Fruit fly (Drosophila melanogaster) whole organism, prepupa: ENCODE measurements around the gene PNUTS.
A peak's percentile ranks its signal among the peaks of the same experiment; 100 is the strongest.

ENCODE experiments used
- Blimp-1 ChIP-seq: fragments of 200-800 bp; sonication (Bioruptor generic); optimal IDR thresholded peaks from 3 replicates; lab custom pipeline; 2017; ENCODE audit warnings: missing biosample characterization, missing genetic modification characterization, mild to moderate bottlenecking, moderate library complexity, missing genetic modification reagents
- CG10631 ChIP-seq: fragments of 200-800 bp; sonication (Bioruptor generic); optimal IDR thresholded peaks from 2 replicates; lab custom pipeline; 2016; ENCODE audit warnings: missing biosample characterization, missing genetic modification characterization
- CG10669 ChIP-seq: fragments of 200-800 bp; sonication (Bioruptor generic); optimal IDR thresholded peaks from 3 replicates; lab custom pipeline; 2018; ENCODE audit warnings: missing biosample characterization, mild to moderate bottlenecking, missing genetic modification characterization, moderate library complexity
- CG11762 ChIP-seq: fragments of 200-800 bp; sonication (Bioruptor generic); optimal IDR thresholded peaks from 3 replicates; lab custom pipeline; 2016; ENCODE audit warnings: missing biosample characterization, missing genetic modification characterization; ENCODE audit not compliant: insufficient read depth
- CG11902 ChIP-seq: fragments of 200-800 bp; sonication (Bioruptor generic); optimal IDR thresholded peaks from 3 replicates; lab custom pipeline; 2016; ENCODE audit warnings: missing biosample characterization, missing genetic modification characterization
- CG15336 ChIP-seq: fragments of 200-800 bp; sonication (Bioruptor generic); IDR thresholded peaks from 2 replicates; pipeline ENCODE4 v1.3.6; 2022; ENCODE audit warnings: missing biosample characterization, missing genetic modification characterization
- CG1621 ChIP-seq: fragments of 200-800 bp; sonication (Bioruptor generic); optimal IDR thresholded peaks from 3 replicates; lab custom pipeline; 2018; ENCODE audit warnings: missing biosample characterization, mild to moderate bottlenecking, missing genetic modification characterization
- CG3032 ChIP-seq: fragments of 200-800 bp; optimal IDR thresholded peaks from 2 replicates; lab custom pipeline; 2019; ENCODE audit warnings: missing biosample characterization, mild to moderate bottlenecking, missing genetic modification characterization, moderate library complexity
- CG31627 ChIP-seq: fragments of 200-800 bp; sonication (Bioruptor generic); optimal IDR thresholded peaks from 3 replicates; lab custom pipeline; 2016; ENCODE audit warnings: missing biosample characterization, missing genetic modification characterization
- CG32006 ChIP-seq: fragments of 200-800 bp; sonication (Bioruptor generic); optimal IDR thresholded peaks from 3 replicates; lab custom pipeline; 2017; ENCODE audit warnings: missing biosample characterization, mild to moderate bottlenecking, missing genetic modification characterization
- CG34406 ChIP-seq: fragments of 200-800 bp; sonication (Bioruptor generic); optimal IDR thresholded peaks from 3 replicates; lab custom pipeline; 2016; ENCODE audit warnings: missing biosample characterization, missing genetic modification characterization
- CG4318 ChIP-seq: fragments of 200-800 bp; sonication (Bioruptor generic); optimal IDR thresholded peaks from 3 replicates; lab custom pipeline; 2017; ENCODE audit warnings: missing biosample characterization, mild to moderate bottlenecking, missing genetic modification characterization
- CG6276 ChIP-seq: fragments of 200-800 bp; sonication (Bioruptor generic); optimal IDR thresholded peaks from 2 replicates; lab custom pipeline; 2017; ENCODE audit warnings: missing biosample characterization, mild to moderate bottlenecking, missing genetic modification characterization
- CG6792 ChIP-seq: fragments of 200-800 bp; sonication (Bioruptor generic); optimal IDR thresholded peaks from 3 replicates; lab custom pipeline; 2016; ENCODE audit warnings: missing biosample characterization, missing genetic modification characterization
- CG6854 ChIP-seq: fragments of 200-800 bp; sonication (Bioruptor generic); optimal IDR thresholded peaks from 2 replicates; lab custom pipeline; 2017; ENCODE audit warnings: missing biosample characterization, mild to moderate bottlenecking, missing genetic modification characterization
- CG7368 ChIP-seq: fragments of 200-800 bp; sonication (Bioruptor generic); optimal IDR thresholded peaks from 3 replicates; lab custom pipeline; 2016; ENCODE audit warnings: missing biosample characterization, missing genetic modification characterization
- CG8319 ChIP-seq: fragments of 200-800 bp; sonication (Bioruptor generic); optimal IDR thresholded peaks from 3 replicates; lab custom pipeline; 2016; ENCODE audit warnings: missing biosample characterization, missing genetic modification characterization
- Eip78C ChIP-seq: fragments of 200-800 bp; sonication (Bioruptor generic); peaks from one replicate; lab custom pipeline; 2016; ENCODE audit warnings: missing biosample characterization, missing genetic modification characterization
- Eip93F ChIP-seq: fragments of 200-800 bp; sonication (Bioruptor generic); optimal IDR thresholded peaks from 2 replicates; lab custom pipeline; 2016; ENCODE audit warnings: missing biosample characterization, mild to moderate bottlenecking, missing genetic modification characterization
- Ets21C ChIP-seq: fragments of 200-800 bp; sonication (Bioruptor generic); optimal IDR thresholded peaks from 3 replicates; lab custom pipeline; 2016; ENCODE audit warnings: missing biosample characterization, missing genetic modification characterization
- Ets96B ChIP-seq: fragments of 200-800 bp; optimal IDR thresholded peaks from 2 replicates; lab custom pipeline; 2019; ENCODE audit warnings: missing biosample characterization, mild to moderate bottlenecking, missing genetic modification characterization, moderate library complexity
- Hr38 ChIP-seq: sonication (Bioruptor generic); optimal IDR thresholded peaks from 2 replicates; lab custom pipeline; 2016; ENCODE audit warnings: missing biosample characterization, missing genetic modification characterization
- Hr39 ChIP-seq: fragments of 200-800 bp; sonication (Bioruptor generic); optimal IDR thresholded peaks from 2 replicates; lab custom pipeline; 2016; ENCODE audit warnings: missing biosample characterization, missing genetic modification characterization
- Lpt ChIP-seq: fragments of 200-800 bp; sonication (Bioruptor generic); optimal IDR thresholded peaks from 3 replicates; lab custom pipeline; 2016; ENCODE audit warnings: missing biosample characterization, missing genetic modification characterization
- OdsH ChIP-seq: fragments of 200-800 bp; sonication (Bioruptor generic); optimal IDR thresholded peaks from 3 replicates; lab custom pipeline; 2016; ENCODE audit warnings: missing biosample characterization, missing genetic modification characterization
- Smox ChIP-seq: fragments of 200-800 bp; sonication (Bioruptor generic); optimal IDR thresholded peaks from 3 replicates; lab custom pipeline; 2016; ENCODE audit warnings: missing biosample characterization, missing genetic modification characterization
- Sox102F ChIP-seq: fragments of 200-800 bp; sonication (Bioruptor generic); optimal IDR thresholded peaks from 2 replicates; lab custom pipeline; 2016; ENCODE audit warnings: missing biosample characterization, mild to moderate bottlenecking, missing genetic modification characterization
- Sox14 ChIP-seq: fragments of 200-800 bp; sonication (Bioruptor generic); optimal IDR thresholded peaks from 3 replicates; lab custom pipeline; 2016; ENCODE audit warnings: missing biosample characterization, missing genetic modification characterization
- Sox15 ChIP-seq: fragments of 200-800 bp; sonication (Bioruptor generic); optimal IDR thresholded peaks from 3 replicates; lab custom pipeline; 2016; ENCODE audit warnings: missing biosample characterization, missing genetic modification characterization
- achi ChIP-seq: fragments of 200-800 bp; sonication (Bioruptor generic); optimal IDR thresholded peaks from 3 replicates; lab custom pipeline; 2016; ENCODE audit warnings: missing biosample characterization, missing genetic modification characterization
- dac ChIP-seq: fragments of 200-800 bp; sonication (Bioruptor generic); optimal IDR thresholded peaks from 2 replicates; lab custom pipeline; 2017; ENCODE audit warnings: missing biosample characterization, mild to moderate bottlenecking, missing genetic modification characterization
- eg ChIP-seq: fragments of 200-800 bp; sonication (Bioruptor generic); IDR thresholded peaks from 3 replicates; pipeline ENCODE4 v1.3.6; 2022; ENCODE audit warnings: missing biosample characterization, missing genetic modification characterization
- lz ChIP-seq: fragments of 200-800 bp; sonication (Bioruptor generic); optimal IDR thresholded peaks from 3 replicates; lab custom pipeline; 2016; ENCODE audit warnings: missing biosample characterization, missing genetic modification characterization
- net ChIP-seq: fragments of 200-800 bp; sonication (Bioruptor generic); optimal IDR thresholded peaks from 3 replicates; lab custom pipeline; 2016; ENCODE audit warnings: missing biosample characterization, missing genetic modification characterization
- salr ChIP-seq, 2 experiments: fragments of 200-800 bp; sonication (Bioruptor generic); optimal IDR thresholded peaks; 3 replicates each; lab custom pipeline; 2016 to 2018; ENCODE audit warnings: missing biosample characterization in 2 of 2, missing genetic modification characterization in 2 of 2, mild to moderate bottlenecking in 1 of 2
- spab ChIP-seq: fragments of 200-800 bp; sonication (Bioruptor generic); optimal IDR thresholded peaks from 2 replicates; lab custom pipeline; 2017; ENCODE audit warnings: missing biosample characterization, mild to moderate bottlenecking, missing genetic modification characterization, missing genetic modification reagents
- svp ChIP-seq: fragments of 200-800 bp; sonication (Bioruptor generic); peaks from one replicate; lab custom pipeline; 2016; ENCODE audit warnings: missing biosample characterization, missing genetic modification characterization
- topi ChIP-seq: fragments of 200-800 bp; sonication (Bioruptor generic); optimal IDR thresholded peaks from 3 replicates; lab custom pipeline; 2016; ENCODE audit warnings: missing biosample characterization, missing genetic modification characterization
- vri ChIP-seq: fragments of 200-800 bp; sonication (Bioruptor generic); optimal IDR thresholded peaks from 3 replicates; lab custom pipeline; 2016; ENCODE audit warnings: missing biosample characterization, mild to moderate bottlenecking, missing genetic modification characterization

PNUTS gene

DNA sequence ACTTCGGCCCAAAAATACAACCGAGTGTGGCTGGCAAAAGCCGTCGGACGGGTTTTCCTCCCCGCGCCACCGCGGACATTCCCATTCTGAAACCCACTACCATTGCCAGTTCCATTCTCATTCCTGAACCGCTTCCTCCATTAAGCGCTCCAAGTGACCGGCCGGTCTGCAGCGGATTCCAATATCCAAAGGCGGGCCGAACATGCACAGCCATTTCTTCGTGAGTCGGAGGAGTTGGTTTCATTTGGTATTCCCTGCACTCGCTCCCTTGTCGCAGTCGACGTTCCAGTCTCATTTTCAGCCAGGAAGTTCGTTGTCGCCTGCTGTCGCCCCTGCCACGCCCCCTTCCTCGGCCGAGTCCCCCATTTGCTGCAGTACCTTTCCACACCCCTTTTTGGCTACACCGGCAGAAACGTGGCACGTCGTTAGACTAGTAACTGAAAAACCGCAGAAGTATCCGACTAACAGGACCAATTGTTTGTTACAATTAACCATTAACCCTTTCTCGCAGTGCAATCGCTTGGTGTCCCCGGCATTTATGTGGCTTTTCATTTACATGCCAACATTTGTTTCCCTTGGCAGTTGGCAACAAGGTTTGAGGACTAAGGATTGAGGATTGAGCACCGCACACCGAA, 22.2 kb upstream of the PNUTS start (continued):
- TF ChIP-seq spab (peak; percentile 67), CG8319 (GFP tag; lab: Kevin White, UChicago) (peak; percentile 44), CG15336 (GFP tag; lab: Robert Waterston, UW) (0 out of 2 replicates have a peak, but pooled peaks have one; percentile 43), Smox (GFP tag; lab: Kevin White, UChicago) (peak; percentile 82), achi (GFP tag; lab: Kevin White, UChicago) (peak; percentile 78), Eip93F (GFP tag; lab: Kevin White, UChicago) (peak; percentile 83), Lpt (peak; percentile 24), Eip78C (GFP tag; lab: Kevin White, UChicago) (peak; percentile 91), lz (GFP tag; lab: Kevin White, UChicago) (peak; percentile 88), CG34406 (GFP tag; lab: Kevin White, UChicago) (peak; percentile 71), Sox14 (GFP tag; lab: Kevin White, UChicago) (peak; percentile 83), CG31627 (GFP tag; lab: Kevin White, UChicago) (peak; percentile 87), CG7368 (GFP tag; lab: Kevin White, UChicago) (peak; percentile 80), CG32006 (GFP tag; lab: Kevin White, UChicago) (peak; percentile 54), net (peak; percentile 64), CG6276 (GFP tag; lab: Kevin White, UChicago) (peak; percentile 6), Sox102F (GFP tag; lab: Kevin White, UChicago) (peak; percentile 91), CG1621 (tag; lab: Kevin White, UChicago) (peak; percentile 66), OdsH (GFP tag; lab: Kevin White, UChicago) (peak; percentile 69), Ets21C (peak; percentile 78), CG6792 (GFP tag; lab: Kevin White, UChicago) (peak; percentile 82), CG10631 (GFP tag; lab: Kevin White, UChicago) (peak; percentile 81), Blimp-1 (GFP tag; lab: Kevin White, UChicago) (peak; percentile 63), dac (GFP tag; lab: Kevin White, UChicago) (peak; percentile 40), salr (GFP tag; optimal IDR thresholded peaks at IDR 0.05; lab: Kevin White, UChicago) (peak in 1 of 2 experiments; percentile 45), CG6854 (GFP tag; lab: Kevin White, UChicago) (peak; percentile 57), CG4318 (no peak), Sox15 (GFP tag; lab: Kevin White, UChicago) (peak; percentile 53)
- TF ChIP-seq, all 60 proteins: peak for 55

DNA sequence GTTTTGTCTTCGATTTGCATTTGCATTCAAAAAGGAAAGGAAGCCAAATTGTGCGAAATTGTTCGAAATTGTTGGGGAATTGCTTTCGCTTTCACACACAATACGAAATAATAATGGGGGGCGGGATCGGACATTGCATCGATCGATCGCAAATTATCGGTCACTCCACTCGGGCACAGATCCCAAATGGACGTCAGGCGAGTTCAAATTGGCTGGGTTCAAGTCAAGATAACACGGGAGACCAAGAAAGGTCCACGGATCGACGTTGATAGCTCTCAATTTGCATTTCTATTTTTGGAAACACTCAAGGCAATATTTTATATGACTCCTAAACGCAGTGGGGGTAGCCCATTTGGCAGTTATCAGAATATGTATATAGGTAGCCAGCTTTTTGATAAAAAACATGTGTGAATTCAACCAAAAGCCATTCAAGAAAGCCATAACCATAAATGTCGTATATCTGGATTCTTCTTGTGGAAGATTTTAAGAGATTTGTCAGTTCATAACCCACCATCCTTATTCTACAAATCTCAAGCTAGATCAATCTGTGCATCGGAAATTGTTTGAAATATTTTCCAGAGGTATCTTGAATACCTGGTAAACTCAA, 21.0 kb upstream of the PNUTS start:
- TF ChIP-seq topi (no peak), spab (no peak), Eip93F (GFP tag; lab: Kevin White, UChicago) (peak; percentile 32), Hr39 (no peak), CG3032 (tag; lab: Kevin White, UChicago) (no peak), lz (GFP tag; lab: Kevin White, UChicago) (no peak), svp (peak; percentile 99)

DNA sequence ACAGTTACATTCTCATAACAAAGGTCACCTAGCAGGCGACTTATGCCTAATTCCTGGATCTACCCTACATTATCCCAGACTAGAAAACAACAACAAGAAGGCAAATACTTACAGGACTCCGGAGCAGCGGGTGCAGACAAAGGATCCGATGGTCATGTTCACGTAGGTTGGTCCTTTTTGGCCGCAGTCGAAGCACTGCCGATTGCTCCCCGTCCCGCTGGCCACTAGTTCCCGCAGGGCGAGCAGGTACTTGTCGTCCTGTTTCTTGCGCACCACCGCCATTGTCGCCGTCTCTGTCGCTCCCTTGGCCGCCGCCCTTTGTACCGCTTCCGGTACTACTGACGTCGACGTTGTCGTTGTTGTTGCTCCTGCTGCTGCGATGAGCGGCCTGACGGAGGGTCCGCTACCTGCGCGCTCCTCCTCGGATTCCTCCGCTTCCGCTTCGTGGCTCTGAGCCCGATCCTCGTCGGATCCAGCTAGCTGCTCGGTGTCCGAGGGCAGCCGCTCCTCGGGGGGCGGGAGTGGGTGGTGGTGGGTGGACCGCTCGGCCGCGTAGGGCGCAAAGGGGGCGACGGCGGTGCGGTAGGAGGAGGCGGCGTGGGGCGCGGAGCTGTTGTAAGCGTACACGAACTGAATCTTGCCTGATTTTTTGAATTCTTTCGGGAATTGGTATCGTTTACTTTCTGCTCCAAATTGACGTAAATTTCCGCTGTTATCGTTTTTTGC, 20.3 kb upstream of the PNUTS start:
- no peak for TF ChIP-seq Eip78C (GFP tag; lab: Kevin White, UChicago)
- TF ChIP-seq dac (GFP tag; lab: Kevin White, UChicago): no peak
- no peak for TF ChIP-seq eg (GFP tag; lab: Robert Waterston, UW)
- TF ChIP-seq CG8319 (GFP tag; lab: Kevin White, UChicago): no peak
- TF ChIP-seq CG11902 (GFP tag; lab: Kevin White, UChicago): no peak
- TF ChIP-seq CG10631 (GFP tag; lab: Kevin White, UChicago): no peak
- TF ChIP-seq CG1621 (tag; lab: Kevin White, UChicago): no peak
- no peak for TF ChIP-seq Hr38
- no peak for TF ChIP-seq Ets21C
- TF ChIP-seq CG11762 (GFP tag; lab: Kevin White, UChicago): no peak
- no peak for TF ChIP-seq CG6854 (GFP tag; lab: Kevin White, UChicago)
- no peak for TF ChIP-seq vri
- TF ChIP-seq CG10669 (GFP tag; lab: Kevin White, UChicago): no peak
- no peak for TF ChIP-seq Ets96B
- TF ChIP-seq OdsH (GFP tag; lab: Kevin White, UChicago): no peak
